Fruit fly (Drosophila melanogaster): ENCODE measurements around the gene Send1.

Send1 gene

DNA sequence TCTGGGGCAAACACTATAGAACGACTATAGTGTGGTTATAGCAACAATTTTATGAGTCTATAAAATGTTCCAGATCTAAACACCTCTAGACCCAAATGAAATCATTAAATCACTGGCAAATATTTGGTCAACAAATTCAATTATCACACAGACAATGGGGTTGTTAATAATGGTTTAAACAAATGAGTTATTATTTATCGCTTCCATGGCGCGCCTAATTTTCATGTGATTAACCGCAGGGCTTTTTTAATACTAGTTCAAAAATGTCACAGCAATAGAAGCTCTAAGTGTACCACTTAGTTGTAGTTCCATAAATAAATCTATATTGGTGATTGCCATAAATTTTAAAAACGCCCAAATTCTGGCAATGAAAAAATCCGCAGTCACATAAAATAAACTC is 45.8 kb downstream of the Send1 start, which contains the start of gene CG33124:
TSS of gene CG33124 (minus strand) at position 101 of the 400 bp plus-strand sequence.
- no peak for TF ChIP-seq CTCF (optimal IDR thresholded peaks at IDR 0.05)
- TF ChIP-seq CG8478 (optimal IDR thresholded peaks at IDR 0.05): no peak

DNA sequence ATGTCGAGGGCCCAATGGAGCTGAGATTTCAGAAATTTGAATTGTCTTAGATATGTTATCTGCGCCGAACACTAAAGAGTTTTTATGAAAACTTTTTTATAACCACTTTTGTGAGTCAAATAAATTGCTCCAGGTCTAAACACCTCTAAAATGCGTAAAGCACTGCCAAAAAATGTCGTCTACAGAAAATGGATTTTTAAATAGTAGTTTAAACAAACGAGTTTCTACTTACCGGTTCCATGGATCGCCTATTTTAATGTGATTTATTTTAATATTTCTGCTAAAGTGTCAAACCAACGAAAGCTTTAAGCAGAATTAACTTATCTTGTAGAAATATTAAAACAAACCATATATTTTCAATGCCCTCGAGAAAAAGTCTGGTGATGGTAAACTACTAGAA is 48.8 kb downstream of the Send1 start, which contains the start of gene CG31668:
TSS of gene CG31668 (minus strand) at position 101 of the 400 bp plus-strand sequence.
- TF ChIP-seq CG8478 (optimal IDR thresholded peaks at IDR 0.05) (no peak), CTCF (optimal IDR thresholded peaks at IDR 0.05) (no peak)

Data from S2 (cell line).